Fruit fly (Drosophila melanogaster) whole organism, prepupa: ENCODE data around the gene Spn38F.

ENCODE experiments used
- Blimp-1 ChIP-seq: fragments of 200-800 bp; sonication (Bioruptor generic); optimal IDR thresholded peaks from 3 replicates; lab custom pipeline; 2017; ENCODE audit warnings: missing biosample characterization, missing genetic modification characterization, mild to moderate bottlenecking, moderate library complexity, missing genetic modification reagents
- CG11762 ChIP-seq: fragments of 200-800 bp; sonication (Bioruptor generic); optimal IDR thresholded peaks from 3 replicates; lab custom pipeline; 2016; ENCODE audit warnings: missing biosample characterization, missing genetic modification characterization; ENCODE audit not compliant: insufficient read depth
- CG15336 ChIP-seq: fragments of 200-800 bp; sonication (Bioruptor generic); IDR thresholded peaks from 2 replicates; pipeline ENCODE4 v1.3.6; 2022; ENCODE audit warnings: missing biosample characterization, missing genetic modification characterization
- CG31627 ChIP-seq: fragments of 200-800 bp; sonication (Bioruptor generic); optimal IDR thresholded peaks from 3 replicates; lab custom pipeline; 2016; ENCODE audit warnings: missing biosample characterization, missing genetic modification characterization
- CG3919 ChIP-seq: fragments of 200-800 bp; sonication (Bioruptor generic); optimal IDR thresholded peaks from 3 replicates; lab custom pipeline; 2016; ENCODE audit warnings: missing biosample characterization, missing genetic modification characterization
- CG6854 ChIP-seq: fragments of 200-800 bp; sonication (Bioruptor generic); optimal IDR thresholded peaks from 2 replicates; lab custom pipeline; 2017; ENCODE audit warnings: missing biosample characterization, mild to moderate bottlenecking, missing genetic modification characterization
- CG9139 ChIP-seq: fragments of 200-800 bp; sonication (Bioruptor generic); optimal IDR thresholded peaks from 3 replicates; lab custom pipeline; 2017; ENCODE audit warnings: missing biosample characterization, mild to moderate bottlenecking, missing genetic modification characterization
- Eip93F ChIP-seq: fragments of 200-800 bp; sonication (Bioruptor generic); optimal IDR thresholded peaks from 2 replicates; lab custom pipeline; 2016; ENCODE audit warnings: missing biosample characterization, mild to moderate bottlenecking, missing genetic modification characterization
- Ets21C ChIP-seq: fragments of 200-800 bp; sonication (Bioruptor generic); optimal IDR thresholded peaks from 3 replicates; lab custom pipeline; 2016; ENCODE audit warnings: missing biosample characterization, missing genetic modification characterization
- achi ChIP-seq: fragments of 200-800 bp; sonication (Bioruptor generic); optimal IDR thresholded peaks from 3 replicates; lab custom pipeline; 2016; ENCODE audit warnings: missing biosample characterization, missing genetic modification characterization
- acj6 ChIP-seq: fragments of 200-800 bp; sonication (Bioruptor generic); optimal IDR thresholded peaks from 3 replicates; lab custom pipeline; 2016; ENCODE audit warnings: missing biosample characterization, missing genetic modification characterization

DNA sequence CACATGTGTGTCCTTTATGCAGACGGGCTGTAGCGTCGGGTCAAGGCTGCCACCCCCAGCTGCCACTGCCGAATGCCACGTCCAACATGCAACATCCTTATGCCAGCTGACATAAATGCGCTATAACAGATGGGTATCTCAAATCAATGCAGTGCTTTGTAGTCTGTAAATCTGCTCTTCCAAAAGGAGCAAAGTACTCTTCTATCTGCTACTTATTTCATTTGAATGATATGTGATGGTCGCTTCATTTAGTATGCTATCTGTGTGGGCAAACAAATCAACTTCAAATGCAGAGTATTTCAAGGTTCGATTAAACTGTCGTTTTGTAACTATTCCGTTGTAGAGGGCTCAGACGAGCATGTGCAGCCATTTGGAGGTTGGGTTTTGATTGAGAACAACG, 28.6 kb downstream of the Spn38F start:
- TF ChIP-seq acj6 (GFP tag; lab: Kevin White, UChicago) (no peak), Blimp-1 (GFP tag; lab: Kevin White, UChicago) (no peak), CG31627 (GFP tag; lab: Kevin White, UChicago) (no peak), CG6854 (no peak), CG3919 (GFP tag; lab: Kevin White, UChicago) (no peak), achi (GFP tag; lab: Kevin White, UChicago) (no peak), CG9139 (GFP tag; lab: Kevin White, UChicago) (no peak), CG11762 (no peak), Eip93F (GFP tag; lab: Kevin White, UChicago) (no peak), Ets21C (no peak), CG15336 (GFP tag; lab: Robert Waterston, UW) (no peak)
